Worm (Caenorhabditis elegans) whole organism, early embryonic: ENCODE results near the gene hacl-1.

Source experiments
- F13C5.2 ChIP-seq: sonication (generic microtip); optimal IDR thresholded peaks from 2 replicates; lab custom pipeline; 2017; ENCODE audit warnings: mild to moderate bottlenecking, missing genetic modification characterization, inconsistent platforms, missing compliant biosample characterization
- ama-1 ChIP-seq: fragments of 150-350 bp; optimal IDR thresholded peaks from 2 replicates; lab custom pipeline; 2014
- ceh-36 ChIP-seq: sonication (generic microtip); optimal IDR thresholded peaks from 2 replicates; lab custom pipeline; 2016; ENCODE audit warnings: missing genetic modification characterization, inconsistent platforms, missing compliant biosample characterization
- ets-7 ChIP-seq: sonication (generic microtip); optimal IDR thresholded peaks from 2 replicates; lab custom pipeline; 2016; ENCODE audit warnings: missing genotype, missing genetic modification characterization, missing compliant biosample characterization
- hmg-4 ChIP-seq: fragments of 200-800 bp; sonication (Bioruptor generic); optimal IDR thresholded peaks from 2 replicates; lab custom pipeline; 2018; ENCODE audit warnings: mild to moderate bottlenecking, missing genetic modification characterization, missing compliant biosample characterization
- hnd-1 ChIP-seq: sonication (generic microtip); optimal IDR thresholded peaks from 2 replicates; lab custom pipeline; 2016; ENCODE audit warnings: missing genetic modification characterization, missing compliant biosample characterization
- tbx-37 ChIP-seq: fragments of 200-800 bp; sonication (Bioruptor generic); conservative IDR thresholded peaks from 2 replicates; pipeline ENCODE4 v1.3.6; 2022; ENCODE audit warnings: missing genetic modification reagents, missing genetic modification characterization, missing compliant biosample characterization
- tra-4 ChIP-seq: sonication (generic microtip); optimal IDR thresholded peaks from 2 replicates; lab custom pipeline; 2017; ENCODE audit warnings: missing genetic modification characterization, missing compliant biosample characterization

ce11 chrII:11487999-11488398 lies 4.8 kb downstream of the hacl-1 start, which contains the start of gene B0334.13:
- no peak for TF ChIP-seq F13C5.2
- TF ChIP-seq tra-4 (tag; lab: Kevin White, UChicago) = no peak
- no peak for TF ChIP-seq hnd-1
- TF ChIP-seq hmg-4 (GFP tag; lab: Kevin White, UChicago) = no peak
- no peak for TF ChIP-seq ama-1
- TF ChIP-seq ets-7 (tag; lab: Kevin White, UChicago) = no peak
- no peak for TF ChIP-seq tbx-37 (GFP tag; lab: Robert Waterston, UW)
- TF ChIP-seq ceh-36 (tag; lab: Kevin White, UChicago) = no peak
